Fruit fly (Drosophila melanogaster) whole organism, embryonic: ENCODE results near the gene CG6356.

ENCODE experiments used
- Adf1 ChIP-seq: fragments of 200-800 bp; sonication (Bioruptor generic); IDR thresholded peaks from 2 replicates; pipeline ENCODE4 v1.3.6; 2022; ENCODE audit warnings: missing biosample characterization, missing genetic modification characterization
- Bdp1 ChIP-seq: fragments of 200-800 bp; sonication (Bioruptor generic); optimal IDR thresholded peaks from 3 replicates; lab custom pipeline; 2016; ENCODE audit warnings: missing biosample characterization, missing genetic modification characterization
- CG12659 ChIP-seq: fragments of 200-800 bp; sonication (Bioruptor generic); optimal IDR thresholded peaks from 3 replicates; lab custom pipeline; 2017; ENCODE audit warnings: mild to moderate bottlenecking, missing biosample characterization, missing genetic modification reagents, missing genetic modification characterization
- CG13287 ChIP-seq: fragments of 200-800 bp; sonication (Bioruptor generic); IDR thresholded peaks from 2 replicates; pipeline ENCODE4 v1.3.6; 2022; ENCODE audit warnings: missing biosample characterization, missing genetic modification characterization; ENCODE audit not compliant: partially characterized antibody
- CG14014 ChIP-seq: fragments of 200-800 bp; sonication (Bioruptor generic); IDR thresholded peaks from 2 replicates; pipeline ENCODE4 v1.3.6; 2022; ENCODE audit warnings: missing biosample characterization, missing genetic modification characterization
- CG1602 ChIP-seq: fragments of 200-800 bp; sonication (Bioruptor generic); optimal IDR thresholded peaks from 3 replicates; lab custom pipeline; 2016; ENCODE audit warnings: missing biosample characterization, missing genetic modification characterization
- CG17328 ChIP-seq: fragments of 200-800 bp; sonication (Bioruptor generic); IDR thresholded peaks from 2 replicates; pipeline ENCODE4 v1.3.6; 2022; ENCODE audit warnings: missing biosample characterization, missing genetic modification characterization
- CG17359 ChIP-seq: fragments of 200-800 bp; sonication (Bioruptor generic); optimal IDR thresholded peaks from 3 replicates; lab custom pipeline; 2018; ENCODE audit warnings: missing biosample characterization, mild to moderate bottlenecking, missing genetic modification characterization, moderate library complexity
- CG17802 ChIP-seq: fragments of 200-800 bp; sonication (Bioruptor generic); optimal IDR thresholded peaks from 2 replicates; lab custom pipeline; 2018; ENCODE audit warnings: missing biosample characterization, mild to moderate bottlenecking, missing genetic modification characterization, moderate library complexity
- CG18619 ChIP-seq: fragments of 200-800 bp; sonication (Bioruptor generic); optimal IDR thresholded peaks from 3 replicates; lab custom pipeline; 2017; ENCODE audit warnings: missing biosample characterization, mild to moderate bottlenecking, missing genetic modification characterization
- CG18764 ChIP-seq: fragments of 200-800 bp; sonication (Bioruptor generic); optimal IDR thresholded peaks from 3 replicates; lab custom pipeline; 2016; ENCODE audit warnings: missing biosample characterization, missing genetic modification characterization
- CG30431 ChIP-seq: fragments of 200-800 bp; sonication (Bioruptor generic); optimal IDR thresholded peaks from 2 replicates; lab custom pipeline; 2017; ENCODE audit warnings: missing biosample characterization, missing genetic modification characterization
- CG4360 ChIP-seq: fragments of 200-800 bp; sonication (Bioruptor generic); IDR thresholded peaks from 2 replicates; pipeline ENCODE4 v1.3.6; 2022; ENCODE audit warnings: missing biosample characterization, missing genetic modification characterization
- CG6813 ChIP-seq: fragments of 200-800 bp; sonication (Bioruptor generic); optimal IDR thresholded peaks from 2 replicates; lab custom pipeline; 2017; ENCODE audit warnings: missing biosample characterization, missing genetic modification characterization, mild to moderate bottlenecking, moderate library complexity, missing genetic modification reagents
- CG7928 ChIP-seq: fragments of 200-800 bp; sonication (Bioruptor generic); optimal IDR thresholded peaks from 2 replicates; lab custom pipeline; 2017; ENCODE audit warnings: missing biosample characterization, mild to moderate bottlenecking, missing genetic modification characterization
- CG8765 ChIP-seq: fragments of 200-800 bp; sonication (Bioruptor generic); IDR thresholded peaks from 2 replicates; pipeline ENCODE4 v1.3.6; 2022; ENCODE audit warnings: missing biosample characterization, missing genetic modification characterization
- CkIIα-i1 ChIP-seq: fragments of 200-800 bp; sonication (Bioruptor generic); IDR thresholded peaks from 2 replicates; pipeline ENCODE4 v1.3.6; 2022; ENCODE audit warnings: missing biosample characterization, missing genetic modification characterization
- D19B ChIP-seq: fragments of 200-800 bp; sonication (Bioruptor generic); optimal IDR thresholded peaks from 2 replicates; lab custom pipeline; 2017; ENCODE audit warnings: missing biosample characterization, mild to moderate bottlenecking, missing genetic modification characterization
- Dip3 ChIP-seq: fragments of 200-800 bp; sonication (Bioruptor generic); optimal IDR thresholded peaks from 3 replicates; lab custom pipeline; 2016; ENCODE audit warnings: missing biosample characterization, missing genetic modification characterization
- Doc2 ChIP-seq: fragments of 200-800 bp; sonication (Bioruptor generic); IDR thresholded peaks from 2 replicates; pipeline ENCODE4 v1.3.6; 2022; ENCODE audit warnings: missing biosample characterization, missing genetic modification characterization
- Doc3 ChIP-seq: fragments of 200-800 bp; sonication (Bioruptor generic); IDR thresholded peaks from 3 replicates; pipeline ENCODE4 v1.3.6; 2022; ENCODE audit warnings: missing biosample characterization, missing genetic modification characterization; ENCODE audit not compliant: partially characterized antibody
- E2f2 ChIP-seq: fragments of 200-800 bp; sonication (Bioruptor generic); IDR thresholded peaks from 2 replicates; pipeline ENCODE4 v1.3.6; 2022; ENCODE audit warnings: missing biosample characterization, missing genetic modification characterization
- Elba2 ChIP-seq: fragments of 200-800 bp; sonication (Bioruptor generic); optimal IDR thresholded peaks from 3 replicates; lab custom pipeline; 2016; ENCODE audit warnings: missing biosample characterization, missing genetic modification characterization
- Gsc ChIP-seq: fragments of 200-800 bp; sonication (Bioruptor generic); IDR thresholded peaks from 2 replicates; pipeline ENCODE4 v1.3.6; 2022; ENCODE audit warnings: missing biosample characterization, missing genetic modification characterization
- HLH54F ChIP-seq: fragments of 200-800 bp; sonication (Bioruptor generic); optimal IDR thresholded peaks from 3 replicates; lab custom pipeline; 2016; ENCODE audit warnings: missing biosample characterization, missing genetic modification characterization
- Hand ChIP-seq: fragments of 200-800 bp; sonication (Bioruptor generic); optimal IDR thresholded peaks from 2 replicates; lab custom pipeline; 2017; ENCODE audit warnings: mild to moderate bottlenecking, missing biosample characterization, missing genetic modification reagents, missing genetic modification characterization
- HmgZ ChIP-seq: fragments of 200-800 bp; sonication (Bioruptor generic); optimal IDR thresholded peaks from 2 replicates; lab custom pipeline; 2018; ENCODE audit warnings: missing biosample characterization, mild to moderate bottlenecking, missing genetic modification characterization
- Hr78 ChIP-seq, 2 experiments: fragments of 200-800 bp in 1 of 2; fragments of >200 bp in 1 of 2; sonication (Bioruptor generic) in 1 of 2; optimal IDR thresholded peaks; 2 replicates each; lab custom pipeline; 2017 to 2019; ENCODE audit warnings: missing biosample characterization in 2 of 2, missing genetic modification characterization in 2 of 2, mild to moderate bottlenecking in 1 of 2, moderate library complexity in 1 of 2
- Hsf ChIP-seq: fragments of 200-800 bp; sonication (Bioruptor generic); optimal IDR thresholded peaks from 3 replicates; lab custom pipeline; 2016; ENCODE audit warnings: missing biosample characterization, missing genetic modification characterization
- Kr ChIP-seq: fragments of 200-800 bp; sonication (Bioruptor generic); optimal IDR thresholded peaks from 2 replicates; lab custom pipeline; 2017; ENCODE audit warnings: missing biosample characterization, mild to moderate bottlenecking, missing genetic modification characterization
- Lhr ChIP-seq: fragments of 200-800 bp; sonication (Bioruptor generic); optimal IDR thresholded peaks from 3 replicates; lab custom pipeline; 2017; ENCODE audit warnings: mild to moderate bottlenecking, missing biosample characterization, missing genetic modification reagents, missing genetic modification characterization
- Meics ChIP-seq: fragments of 200-800 bp; sonication (Bioruptor generic); optimal IDR thresholded peaks from 2 replicates; lab custom pipeline; 2017; ENCODE audit warnings: missing biosample characterization, mild to moderate bottlenecking, missing genetic modification characterization
- NC2α ChIP-seq: fragments of 200-800 bp; sonication (Bioruptor generic); optimal IDR thresholded peaks from 2 replicates; lab custom pipeline; 2016; ENCODE audit warnings: missing biosample characterization, missing genetic modification characterization
- Scr ChIP-seq: fragments of 200-800 bp; sonication (Bioruptor generic); IDR thresholded peaks from 2 replicates; pipeline ENCODE4 v1.3.6; 2022; ENCODE audit warnings: missing biosample characterization, missing genetic modification characterization; ENCODE audit not compliant: partially characterized antibody
- abd-A ChIP-seq: fragments of 200-800 bp; sonication (Bioruptor generic); optimal IDR thresholded peaks from 3 replicates; lab custom pipeline; 2019; ENCODE audit warnings: missing biosample characterization, mild to moderate bottlenecking, missing genetic modification characterization, moderate library complexity
- bbx ChIP-seq: fragments of 200-800 bp; sonication (Bioruptor generic); IDR thresholded peaks from 2 replicates; pipeline ENCODE4 v1.3.6; 2022; ENCODE audit warnings: missing biosample characterization, missing genetic modification characterization; ENCODE audit not compliant: partially characterized antibody
- ewg ChIP-seq: fragments of 200-800 bp; sonication (Bioruptor generic); optimal IDR thresholded peaks from 3 replicates; lab custom pipeline; 2017; ENCODE audit warnings: mild to moderate bottlenecking, missing biosample characterization, missing genetic modification reagents, missing genetic modification characterization
- gcm ChIP-seq: fragments of 200-800 bp; sonication (Bioruptor generic); optimal IDR thresholded peaks from 2 replicates; lab custom pipeline; 2019; ENCODE audit warnings: missing biosample characterization, mild to moderate bottlenecking, missing genetic modification characterization, moderate library complexity
- gcm2 ChIP-seq: fragments of 200-800 bp; sonication (Bioruptor generic); optimal IDR thresholded peaks from 2 replicates; lab custom pipeline; 2016; ENCODE audit warnings: missing biosample characterization, missing genetic modification characterization
- gem ChIP-seq: fragments of 200-800 bp; sonication (Bioruptor generic); optimal IDR thresholded peaks from 2 replicates; lab custom pipeline; 2019; ENCODE audit warnings: missing biosample characterization, mild to moderate bottlenecking, missing genetic modification characterization, moderate library complexity
- her ChIP-seq: fragments of 200-800 bp; sonication (Bioruptor generic); optimal IDR thresholded peaks from 2 replicates; lab custom pipeline; 2016; ENCODE audit warnings: missing biosample characterization, missing genetic modification characterization
- hth ChIP-seq: fragments of >200 bp; optimal IDR thresholded peaks from 2 replicates; lab custom pipeline; 2017; ENCODE audit warnings: inconsistent platforms
- mld ChIP-seq: fragments of 200-800 bp; sonication (Bioruptor generic); IDR thresholded peaks from 3 replicates; pipeline ENCODE4 v1.3.6; 2022; ENCODE audit warnings: missing biosample characterization, missing genetic modification characterization; ENCODE audit not compliant: partially characterized antibody
- nerfin-1 ChIP-seq: fragments of 200-800 bp; sonication (Bioruptor generic); optimal IDR thresholded peaks from 3 replicates; lab custom pipeline; 2019; ENCODE audit warnings: missing biosample characterization, mild to moderate bottlenecking, missing genetic modification characterization, moderate library complexity
- phol ChIP-seq: fragments of 200-800 bp; sonication (Bioruptor generic); optimal IDR thresholded peaks from 3 replicates; lab custom pipeline; 2018; ENCODE audit warnings: missing biosample characterization, mild to moderate bottlenecking, missing genetic modification characterization, moderate library complexity
- pum ChIP-seq: fragments of 200-800 bp; sonication (Bioruptor generic); optimal IDR thresholded peaks from 2 replicates; lab custom pipeline; 2016; ENCODE audit warnings: missing biosample characterization, missing genetic modification characterization
- sens-2 ChIP-seq: fragments of 200-800 bp; sonication (Bioruptor generic); IDR thresholded peaks from 2 replicates; pipeline ENCODE4 v1.3.6; 2022; ENCODE audit warnings: missing biosample characterization, missing genetic modification characterization
- unc-4 ChIP-seq: fragments of 200-800 bp; sonication (Bioruptor generic); IDR thresholded peaks from 2 replicates; pipeline ENCODE4 v1.3.6; 2022; ENCODE audit warnings: missing biosample characterization, missing genetic modification characterization; ENCODE audit not compliant: partially characterized antibody
- zen ChIP-seq: fragments of 200-800 bp; sonication (Bioruptor generic); optimal IDR thresholded peaks from 3 replicates; lab custom pipeline; 2018; ENCODE audit warnings: missing biosample characterization, mild to moderate bottlenecking, missing genetic modification characterization, moderate library complexity

Gene CG6356

DNA sequence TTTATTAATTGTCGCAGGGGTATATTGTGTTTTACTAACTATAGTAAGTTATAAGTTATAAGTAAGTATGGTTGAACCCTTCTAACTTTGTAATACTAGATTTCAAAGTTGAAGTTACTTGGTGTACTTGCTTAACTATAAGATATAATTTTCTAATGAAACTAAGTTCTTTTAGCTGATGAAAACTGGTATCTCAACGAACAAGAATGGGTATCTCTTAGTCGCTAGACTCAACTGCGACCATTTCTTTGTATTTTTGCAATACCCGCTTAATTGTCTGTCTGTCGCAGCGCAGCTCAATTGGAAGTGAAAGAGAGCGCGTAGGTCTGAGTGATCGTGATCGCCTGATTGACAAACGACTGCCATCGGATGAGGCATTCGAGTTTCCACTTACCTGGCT lies 11.5 kb upstream of the CG6356 start:
- TF ChIP-seq D19B (GFP tag; lab: Kevin White, UChicago) (peak; percentile 67), Meics (no peak), Elba2 (GFP tag; lab: Kevin White, UChicago) (peak; percentile 48), mld (GFP tag; lab: Robert Waterston, UW) (0 out of 3 replicates have a peak, but pooled peaks have one; percentile 43), zen (tag; lab: Kevin White, UChicago) (peak; percentile 17), Hr78 (GFP tag; optimal IDR thresholded peaks at IDR 0.05; lab: Kevin White, UChicago) (no peak), gem (peak; percentile 15)

DNA sequence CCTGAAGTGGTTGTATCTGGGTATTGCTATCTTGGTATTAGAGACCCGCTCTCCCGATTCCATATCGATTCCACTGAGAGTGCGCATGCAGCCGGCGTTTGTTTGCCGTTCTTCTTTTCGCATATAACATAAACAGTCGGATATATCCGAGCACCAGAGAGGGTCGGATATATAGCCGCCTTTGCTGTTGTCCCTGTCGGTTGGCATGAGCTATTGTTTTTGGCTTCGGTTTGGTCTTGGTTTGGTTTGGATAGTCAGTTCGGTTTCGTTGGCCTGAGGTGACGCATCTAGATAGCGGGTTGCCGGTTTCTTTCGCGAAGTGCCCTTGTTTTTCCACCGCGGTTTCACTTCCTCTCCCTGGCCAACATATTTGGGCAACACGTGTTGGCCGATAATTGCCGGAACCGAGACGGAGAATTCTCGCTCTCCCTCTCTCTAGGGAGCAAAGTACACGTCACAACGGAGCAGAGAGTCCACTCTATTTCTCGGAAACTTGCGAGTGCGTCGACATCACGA lies 10.9 kb upstream of the CG6356 start, which contains the start of gene Orct2:
Gene Orct2 (plus strand): TSS at position 255 of the 516 bp plus-strand sequence.
- no peak for TF ChIP-seq HmgZ (tag; lab: Kevin White, UChicago)
- TF ChIP-seq her: peak; percentile 8
- no peak for TF ChIP-seq nerfin-1 (tag; lab: Kevin White, UChicago)
- peak; percentile 47; the same call in 1 of the 2 replicates for TF ChIP-seq CG13287 (GFP tag; lab: Robert Waterston, UW)
- no peak for TF ChIP-seq CG4360 (GFP tag; lab: Robert Waterston, UW)
- TF ChIP-seq Bdp1 (GFP tag; lab: Kevin White, UChicago): no peak
- TF ChIP-seq CG17328 (GFP tag; lab: Robert Waterston, UW): no peak
- no peak for TF ChIP-seq CG30431 (GFP tag; lab: Kevin White, UChicago)
- peak; percentile 23 for TF ChIP-seq Kr
- no peak for TF ChIP-seq NC2α (GFP tag; lab: Kevin White, UChicago)
- TF ChIP-seq Doc3 (GFP tag; lab: Robert Waterston, UW): no peak
- TF ChIP-seq Lhr (GFP tag; lab: Kevin White, UChicago): no peak
- no peak for TF ChIP-seq CG14014 (GFP tag; lab: Robert Waterston, UW)
- no peak for TF ChIP-seq CG6813
- peak; percentile 11; the same call in 1 of the 2 replicates for TF ChIP-seq E2f2
- TF ChIP-seq Hand (GFP tag; lab: Kevin White, UChicago): no peak
- TF ChIP-seq CG12659 (GFP tag; lab: Kevin White, UChicago): peak; percentile 1
- no peak for TF ChIP-seq CkIIα-i1 (GFP tag; lab: Robert Waterston, UW)
- TF ChIP-seq Adf1 (GFP tag; lab: Robert Waterston, UW): peak; percentile 26; the same call in 1 of the 2 replicates
- TF ChIP-seq CG1602 (GFP tag; lab: Kevin White, UChicago): no peak
- TF ChIP-seq abd-A (tag; lab: Kevin White, UChicago): peak; percentile 79
- TF ChIP-seq unc-4 (GFP tag; lab: Robert Waterston, UW): 0 out of 2 replicates have a peak, but pooled peaks have one; percentile 26
- no peak for TF ChIP-seq Dip3 (GFP tag; lab: Kevin White, UChicago)
- TF ChIP-seq CG7928 (GFP tag; lab: Kevin White, UChicago): no peak
- TF ChIP-seq Gsc: no peak
- peak; percentile 84 for TF ChIP-seq ewg (GFP tag; lab: Kevin White, UChicago)
- no peak for TF ChIP-seq Doc2 (GFP tag; lab: Robert Waterston, UW)
- TF ChIP-seq CG17359: no peak
- TF ChIP-seq pum (GFP tag; lab: Kevin White, UChicago): no peak
- TF ChIP-seq bbx (GFP tag; lab: Robert Waterston, UW): no peak
- no peak for TF ChIP-seq CG8765 (GFP tag; lab: Robert Waterston, UW)
- TF ChIP-seq gcm: no peak
- TF ChIP-seq sens-2 (GFP tag; lab: Robert Waterston, UW): no peak
- peak; percentile 29; the same call in 1 of the 2 replicates for TF ChIP-seq Scr
- TF ChIP-seq CG18764 (GFP tag; lab: Kevin White, UChicago): no peak
- TF ChIP-seq HLH54F: no peak
- no peak for TF ChIP-seq CG17802 (tag; lab: Kevin White, UChicago)
- TF ChIP-seq CG18619 (GFP tag; lab: Kevin White, UChicago): no peak
- TF ChIP-seq phol (tag; lab: Kevin White, UChicago): no peak
- TF ChIP-seq hth (lab: Kevin White, UChicago): no peak
- no peak for TF ChIP-seq gcm2
- TF ChIP-seq Hsf (GFP tag; lab: Kevin White, UChicago): no peak
